Worm (Caenorhabditis elegans): ENCODE measurements around the gene fbxa-112.

DNA sequence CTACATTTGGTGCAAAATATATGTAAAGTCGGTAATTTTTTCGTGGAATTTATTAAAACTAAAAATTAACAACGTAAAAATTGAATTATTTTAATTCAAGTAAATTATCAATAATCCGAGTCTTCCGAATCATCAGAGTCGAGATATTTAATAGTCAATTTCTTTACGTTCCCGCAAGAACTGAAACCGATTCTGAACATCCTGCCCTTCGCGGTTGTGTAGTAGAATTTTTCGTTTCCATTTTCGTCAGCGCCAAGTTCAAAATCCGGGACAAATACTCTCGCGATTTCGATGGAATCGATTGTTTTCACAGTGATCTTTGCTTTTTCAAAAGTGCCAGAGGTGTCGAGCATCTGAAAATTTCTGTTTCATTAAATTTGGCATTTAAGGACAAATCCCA, 28.2 kb downstream of the fbxa-112 start:
- TF ChIP-seq dao-5 (tag; optimal IDR thresholded peaks at IDR 0.05) (no peak), him-1 (tag; optimal IDR thresholded peaks at IDR 0.05) (no peak), W03F9.2 (tag; optimal IDR thresholded peaks at IDR 0.05) (no peak)

Measured in whole organism, L4/young adult.